Worm (Caenorhabditis elegans): Measurements from ENCODE around the gene ift-81.

DNA sequence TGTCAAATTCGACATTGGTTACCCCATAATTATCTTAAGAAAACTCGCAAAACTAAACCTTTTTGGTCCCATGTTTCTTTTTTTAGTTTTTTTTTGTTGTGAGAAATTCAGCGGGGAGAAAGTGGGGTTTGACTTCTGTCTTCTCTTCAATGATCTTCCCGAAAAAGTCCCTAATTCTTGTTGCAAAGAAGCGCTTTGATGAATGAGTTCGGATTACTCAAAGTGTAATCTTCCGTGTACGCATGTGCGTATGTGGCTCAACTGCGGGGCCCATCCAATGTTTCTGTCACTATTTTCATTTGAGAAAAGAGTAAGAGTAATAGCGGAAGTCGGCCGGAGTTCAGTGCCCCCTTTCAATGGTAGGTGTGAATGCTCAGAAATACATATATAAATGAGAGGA lies 12.8 kb downstream of the ift-81 start:
- TF ChIP-seq snpc-4 (tag; optimal IDR thresholded peaks at IDR 0.05): no peak
- TF ChIP-seq nhr-42 (GFP tag; IDR thresholded peaks at IDR 0.05): no peak
- no peak for TF ChIP-seq egl-27 (tag; optimal IDR thresholded peaks at IDR 0.05)
- no peak for TF ChIP-seq lin-13 (GFP tag; optimal IDR thresholded peaks at IDR 0.05)
- TF ChIP-seq nhr-237 (tag; optimal IDR thresholded peaks at IDR 0.05): no peak
- no peak for TF ChIP-seq lin-38 (GFP tag; IDR thresholded peaks at IDR 0.05)
- no peak for TF ChIP-seq nhr-11 (tag; optimal IDR thresholded peaks at IDR 0.05)
- TF ChIP-seq Y75B8A.6 (GFP tag; IDR thresholded peaks at IDR 0.05): no peak
- TF ChIP-seq unc-39 (tag; optimal IDR thresholded peaks at IDR 0.05): no peak
- no peak for TF ChIP-seq ces-1 (GFP tag; optimal IDR thresholded peaks at IDR 0.05)
- TF ChIP-seq lsy-2 (tag; optimal IDR thresholded peaks at IDR 0.05): no peak
- no peak for TF ChIP-seq daf-12 (tag; optimal IDR thresholded peaks at IDR 0.05)
- no peak for TF ChIP-seq Y105C5A.15 (GFP tag; IDR thresholded peaks at IDR 0.05)
- no peak for TF ChIP-seq daf-16 (GFP tag; optimal IDR thresholded peaks at IDR 0.05)
- no peak for TF ChIP-seq daf-16 (tag; optimal IDR thresholded peaks at IDR 0.05)

Measured in whole organism, L4 larva.